Fruit fly (Drosophila melanogaster) whole organism, embryonic: Measurements from ENCODE around the gene CG34135.

Experiments
- Bteb2 ChIP-seq: fragments of 200-800 bp; sonication (Bioruptor generic); optimal IDR thresholded peaks from 2 replicates; lab custom pipeline; 2016; ENCODE audit warnings: missing biosample characterization, missing genetic modification characterization
- CG10462 ChIP-seq: fragments of 200-800 bp; sonication (Bioruptor generic); optimal IDR thresholded peaks from 2 replicates; lab custom pipeline; 2016; ENCODE audit warnings: missing biosample characterization, missing genetic modification characterization
- CG11695 ChIP-seq: fragments of 200-800 bp; sonication (Bioruptor generic); IDR thresholded peaks from 3 replicates; pipeline ENCODE4 v1.3.6; 2022; ENCODE audit warnings: missing biosample characterization, missing genetic modification characterization
- CG12104 ChIP-seq: fragments of 200-800 bp; sonication (Bioruptor generic); optimal IDR thresholded peaks from 3 replicates; lab custom pipeline; 2016; ENCODE audit warnings: missing biosample characterization, missing genetic modification characterization
- CG12155 ChIP-seq: fragments of 200-800 bp; sonication (Bioruptor generic); optimal IDR thresholded peaks from 3 replicates; lab custom pipeline; 2016; ENCODE audit warnings: missing biosample characterization, missing genetic modification characterization
- CG12236 ChIP-seq: fragments of 200-800 bp; sonication (Bioruptor generic); optimal IDR thresholded peaks from 2 replicates; lab custom pipeline; 2016; ENCODE audit warnings: missing biosample characterization, missing genetic modification characterization
- CG12299 ChIP-seq: fragments of 200-800 bp; sonication (Bioruptor generic); optimal IDR thresholded peaks from 2 replicates; lab custom pipeline; 2018; ENCODE audit warnings: missing biosample characterization, mild to moderate bottlenecking, missing genetic modification characterization
- CG12744 ChIP-seq: fragments of 200-800 bp; sonication (Bioruptor generic); optimal IDR thresholded peaks from 2 replicates; lab custom pipeline; 2016; ENCODE audit warnings: missing biosample characterization, missing genetic modification characterization
- CG13894 ChIP-seq: fragments of 200-800 bp; sonication (Bioruptor generic); optimal IDR thresholded peaks from 3 replicates; lab custom pipeline; 2018; ENCODE audit warnings: missing biosample characterization, mild to moderate bottlenecking, missing genetic modification characterization, moderate library complexity
- CG17328 ChIP-seq: fragments of 200-800 bp; sonication (Bioruptor generic); IDR thresholded peaks from 2 replicates; pipeline ENCODE4 v1.3.6; 2022; ENCODE audit warnings: missing biosample characterization, missing genetic modification characterization
- CG17359 ChIP-seq: fragments of 200-800 bp; sonication (Bioruptor generic); optimal IDR thresholded peaks from 3 replicates; lab custom pipeline; 2018; ENCODE audit warnings: missing biosample characterization, mild to moderate bottlenecking, missing genetic modification characterization, moderate library complexity
- CG31441 ChIP-seq: fragments of 200-800 bp; sonication (Bioruptor generic); IDR thresholded peaks from 2 replicates; pipeline ENCODE4 v1.3.6; 2022; ENCODE audit warnings: missing biosample characterization, missing genetic modification characterization
- CG32532 ChIP-seq: fragments of 200-800 bp; sonication (Bioruptor generic); IDR thresholded peaks from 2 replicates; pipeline ENCODE4 v1.3.6; 2022; ENCODE audit warnings: missing biosample characterization, missing genetic modification characterization
- CG3726 ChIP-seq: fragments of 200-800 bp; sonication (Bioruptor generic); IDR thresholded peaks from 3 replicates; pipeline ENCODE4, ENCODE4 v1.3.6; 2022; ENCODE audit warnings: missing biosample characterization, missing genetic modification characterization
- CG3847 ChIP-seq: fragments of 200-800 bp; sonication (Bioruptor generic); IDR thresholded peaks from 2 replicates; pipeline ENCODE4 v1.3.6; 2022; ENCODE audit warnings: missing biosample characterization, missing genetic modification characterization
- CG4360 ChIP-seq: fragments of 200-800 bp; sonication (Bioruptor generic); IDR thresholded peaks from 2 replicates; pipeline ENCODE4 v1.3.6; 2022; ENCODE audit warnings: missing biosample characterization, missing genetic modification characterization
- CG5180 ChIP-seq: fragments of 200-800 bp; sonication (Bioruptor generic); optimal IDR thresholded peaks from 3 replicates; lab custom pipeline; 2017; ENCODE audit warnings: missing biosample characterization, missing genetic modification characterization, mild to moderate bottlenecking, moderate library complexity, missing genetic modification reagents
- CG6254 ChIP-seq: fragments of 200-800 bp; sonication (Bioruptor generic); optimal IDR thresholded peaks from 3 replicates; lab custom pipeline; 2017; ENCODE audit warnings: mild to moderate bottlenecking, missing biosample characterization, missing genetic modification reagents, missing genetic modification characterization
- CG6854 ChIP-seq: fragments of 200-800 bp; sonication (Bioruptor generic); optimal IDR thresholded peaks from 3 replicates; lab custom pipeline; 2017; ENCODE audit warnings: missing biosample characterization, mild to moderate bottlenecking, missing genetic modification characterization
- CG8281 ChIP-seq: fragments of 200-800 bp; sonication (Bioruptor generic); optimal IDR thresholded peaks from 2 replicates; lab custom pipeline; 2018; ENCODE audit warnings: missing biosample characterization, mild to moderate bottlenecking, missing genetic modification characterization, moderate library complexity
- CoRest ChIP-seq: fragments of 200-800 bp; sonication (Bioruptor generic); optimal IDR thresholded peaks from 3 replicates; lab custom pipeline; 2018; ENCODE audit warnings: missing biosample characterization, mild to moderate bottlenecking, missing genetic modification characterization, moderate library complexity
- Fer1 ChIP-seq: fragments of 200-800 bp; sonication (Bioruptor generic); optimal IDR thresholded peaks from 2 replicates; lab custom pipeline; 2017; ENCODE audit warnings: missing biosample characterization, mild to moderate bottlenecking, missing genetic modification characterization
- HmgD ChIP-seq: fragments of 200-800 bp; sonication (Bioruptor generic); optimal IDR thresholded peaks from 3 replicates; lab custom pipeline; 2016; ENCODE audit warnings: missing biosample characterization, missing genetic modification characterization
- Hr78 ChIP-seq, 2 experiments: fragments of 200-800 bp in 1 of 2; fragments of >200 bp in 1 of 2; sonication (Bioruptor generic) in 1 of 2; optimal IDR thresholded peaks; 2 replicates each; lab custom pipeline; 2017 to 2019; ENCODE audit warnings: missing biosample characterization in 2 of 2, missing genetic modification characterization in 2 of 2, mild to moderate bottlenecking in 1 of 2, moderate library complexity in 1 of 2
- Jarid2 ChIP-seq: fragments of 200-800 bp; sonication (Bioruptor generic); optimal IDR thresholded peaks from 3 replicates; lab custom pipeline; 2017; ENCODE audit warnings: mild to moderate bottlenecking, missing biosample characterization, missing genetic modification reagents, missing genetic modification characterization
- Kr ChIP-seq: fragments of 200-800 bp; sonication (Bioruptor generic); optimal IDR thresholded peaks from 2 replicates; lab custom pipeline; 2017; ENCODE audit warnings: missing biosample characterization, mild to moderate bottlenecking, missing genetic modification characterization
- Opbp ChIP-seq: fragments of 200-800 bp; sonication (Bioruptor generic); IDR thresholded peaks from 3 replicates; pipeline ENCODE4 v1.3.6; 2022; ENCODE audit warnings: missing biosample characterization, missing genetic modification characterization; ENCODE audit not compliant: partially characterized antibody
- PHDP ChIP-seq: fragments of 200-800 bp; sonication (Bioruptor generic); optimal IDR thresholded peaks from 3 replicates; lab custom pipeline; 2018; ENCODE audit warnings: missing biosample characterization, mild to moderate bottlenecking, missing genetic modification characterization, moderate library complexity
- Trl ChIP-seq, 3 experiments: fragments of >200 bp in 2 of 3; fragments of 200-800 bp in 1 of 3; sonication (Bioruptor generic) in 1 of 3; optimal IDR thresholded peaks; 2 replicates in 1 of 3; 3 replicates in 2 of 3; lab custom pipeline; 2016 to 2017; ENCODE audit warnings: missing biosample characterization in 1 of 3, missing genetic modification characterization in 1 of 3
- Xrp1 ChIP-seq: fragments of 200-800 bp; sonication (Bioruptor generic); IDR thresholded peaks from 2 replicates; pipeline ENCODE4 v1.3.6; 2022; ENCODE audit warnings: missing biosample characterization, missing genetic modification characterization
- ash1 ChIP-seq: fragments of 200-800 bp; sonication (Bioruptor generic); optimal IDR thresholded peaks from 2 replicates; lab custom pipeline; 2018; ENCODE audit warnings: missing biosample characterization, mild to moderate bottlenecking, missing genetic modification characterization
- bab2 ChIP-seq: fragments of 200-800 bp; sonication (Bioruptor generic); optimal IDR thresholded peaks from 2 replicates; lab custom pipeline; 2016; ENCODE audit warnings: missing biosample characterization, missing genetic modification characterization
- cad ChIP-seq: fragments of >200 bp; optimal IDR thresholded peaks from 2 replicates; lab custom pipeline; 2017; ENCODE audit warnings: missing biosample characterization, missing genetic modification characterization
- cwo ChIP-seq: fragments of 200-800 bp; sonication (Bioruptor generic); optimal IDR thresholded peaks from 3 replicates; lab custom pipeline; 2017; ENCODE audit warnings: missing biosample characterization, missing genetic modification characterization, mild to moderate bottlenecking, moderate library complexity, missing genetic modification reagents
- dmrt11E ChIP-seq: fragments of 200-800 bp; sonication (Bioruptor generic); optimal IDR thresholded peaks from 3 replicates; lab custom pipeline; 2018; ENCODE audit warnings: missing biosample characterization, mild to moderate bottlenecking, missing genetic modification characterization, moderate library complexity
- dpn ChIP-seq, 2 experiments: fragments of 200-800 bp; sonication (Bioruptor generic); optimal IDR thresholded peaks; 3 replicates each; lab custom pipeline; 2016; ENCODE audit warnings: missing biosample characterization in 2 of 2, missing genetic modification characterization in 2 of 2
- emc ChIP-seq: fragments of 200-800 bp; sonication (Bioruptor generic); optimal IDR thresholded peaks from 2 replicates; lab custom pipeline; 2016; ENCODE audit warnings: missing biosample characterization, missing genetic modification characterization
- fru ChIP-seq: fragments of >200 bp; optimal IDR thresholded peaks from 2 replicates; lab custom pipeline; 2017
- gce ChIP-seq: fragments of 200-800 bp; sonication (Bioruptor generic); IDR thresholded peaks from 3 replicates; pipeline ENCODE4 v1.3.6; 2022; ENCODE audit warnings: missing biosample characterization, missing genetic modification characterization
- gro ChIP-seq: fragments of 200-800 bp; sonication (Bioruptor generic); optimal IDR thresholded peaks from 2 replicates; lab custom pipeline; 2016; ENCODE audit warnings: missing biosample characterization, missing genetic modification characterization
- hb ChIP-seq: fragments of 200-800 bp; sonication (Bioruptor generic); IDR thresholded peaks from 3 replicates; pipeline ENCODE4 v1.3.6; 2022; ENCODE audit warnings: missing biosample characterization, missing genetic modification characterization; ENCODE audit not compliant: partially characterized antibody
- lbe ChIP-seq: fragments of 200-800 bp; sonication (Bioruptor generic); optimal IDR thresholded peaks from 2 replicates; lab custom pipeline; 2016; ENCODE audit warnings: missing biosample characterization, mild to moderate bottlenecking, missing genetic modification characterization
- pan ChIP-seq, 4 experiments: fragments of >200 bp in 3 of 4; fragments of 200-800 bp in 1 of 4; sonication (Bioruptor generic) in 1 of 4; optimal IDR thresholded peaks in 3 of 4; IDR thresholded peaks in 1 of 4; 2 replicates each; pipeline versions ENCODE4 v1.3.6 to Lab custom; 2017 to 2022; ENCODE audit warnings: missing biosample characterization in 2 of 4, missing genetic modification characterization in 2 of 4, mixed read lengths in 1 of 4
- pros ChIP-seq: fragments of 200-800 bp; sonication (Bioruptor generic); optimal IDR thresholded peaks from 3 replicates; lab custom pipeline; 2019; ENCODE audit warnings: missing biosample characterization, mild to moderate bottlenecking, missing genetic modification characterization, moderate library complexity
- schlank ChIP-seq: fragments of 200-800 bp; sonication (Bioruptor generic); optimal IDR thresholded peaks from 2 replicates; lab custom pipeline; 2018; ENCODE audit warnings: missing biosample characterization, mild to moderate bottlenecking, missing genetic modification characterization
- sens-2 ChIP-seq: fragments of 200-800 bp; sonication (Bioruptor generic); IDR thresholded peaks from 2 replicates; pipeline ENCODE4 v1.3.6; 2022; ENCODE audit warnings: missing biosample characterization, missing genetic modification characterization
- so ChIP-seq: fragments of 200-800 bp; sonication (Bioruptor generic); IDR thresholded peaks from 3 replicates; pipeline ENCODE4 v1.3.6; 2022; ENCODE audit warnings: missing biosample characterization, missing genetic modification characterization
- ssp ChIP-seq: fragments of 200-800 bp; sonication (Bioruptor generic); IDR thresholded peaks from 2 replicates; pipeline ENCODE4 v1.3.6; 2022; ENCODE audit warnings: missing biosample characterization, missing genetic modification characterization
- trem ChIP-seq: fragments of 200-800 bp; optimal IDR thresholded peaks from 3 replicates; lab custom pipeline; 2019; ENCODE audit warnings: missing biosample characterization, mild to moderate bottlenecking, missing genetic modification characterization, moderate library complexity
- ttk ChIP-seq: fragments of 200-800 bp; sonication (Bioruptor generic); IDR thresholded peaks from 2 replicates; pipeline ENCODE4 v2.1.2; 2022; ENCODE audit warnings: missing biosample characterization, missing genetic modification characterization

CG34135 gene

dm6 chr3R:8746354-8746753 lies 21.6 kb downstream of the CG34135 start (continued):
- TF ChIP-seq cwo (GFP tag; lab: Kevin White, UChicago) (peak; percentile 23), bab2 (GFP tag; lab: Kevin White, UChicago) (peak; percentile 22), gce (GFP tag; lab: Robert Waterston, UW) (0 out of 3 replicates have a peak, but pooled peaks have one; percentile 26), sens-2 (GFP tag; lab: Robert Waterston, UW) (peak; percentile 39; the same call in 1 of the 2 replicates), Trl (optimal IDR thresholded peaks at IDR 0.05; lab: Kevin White, UChicago) (no peak), Trl (GFP tag; optimal IDR thresholded peaks at IDR 0.05; lab: Kevin White, UChicago) (no peak), schlank (tag; lab: Kevin White, UChicago) (no peak), CoRest (tag; lab: Kevin White, UChicago) (peak; percentile 67), CG12155 (GFP tag; lab: Kevin White, UChicago) (peak; percentile 29), Bteb2 (GFP tag; lab: Kevin White, UChicago) (no peak), CG3847 (GFP tag; lab: Robert Waterston, UW) (no peak), Hr78 (GFP tag; optimal IDR thresholded peaks at IDR 0.05; lab: Kevin White, UChicago) (no peak), Fer1 (GFP tag; lab: Kevin White, UChicago) (peak; percentile 49), Opbp (GFP tag; lab: Robert Waterston, UW) (no peak), Xrp1 (GFP tag; lab: Robert Waterston, UW) (peak; percentile 78), CG31441 (GFP tag; lab: Robert Waterston, UW) (peak; percentile 80), fru (lab: Kevin White, UChicago) (no peak), hb (GFP tag; lab: Robert Waterston, UW) (no peak), CG12236 (GFP tag; lab: Kevin White, UChicago) (no peak), CG11695 (GFP tag; lab: Robert Waterston, UW) (peak; percentile 57; the same call in 2 of the 3 replicates), CG13894 (tag; lab: Kevin White, UChicago) (no peak), dpn (GFP tag; optimal IDR thresholded peaks at IDR 0.05; lab: Kevin White, UChicago) (peak in 1 of 2 experiments; percentile 63), CG10462 (GFP tag; lab: Kevin White, UChicago) (no peak), cad (GFP tag; lab: Kevin White, UChicago) (no peak), Kr (GFP tag; lab: Kevin White, UChicago) (no peak), CG17328 (GFP tag; lab: Robert Waterston, UW) (peak; percentile 71), CG12299 (tag; lab: Kevin White, UChicago) (peak; percentile 30), CG12744 (GFP tag; lab: Kevin White, UChicago) (no peak), pan (optimal IDR thresholded peaks at IDR 0.05; lab: Kevin White, UChicago) (no peak), pan (GFP tag; optimal IDR thresholded peaks at IDR 0.05 in 1 of 2, IDR thresholded peaks at IDR 0.05 in 1 of 2) (peak in 1 of 2 experiments; percentile 63), CG5180 (peak; percentile 27), pros (no peak), CG4360 (GFP tag; lab: Robert Waterston, UW) (no peak), HmgD (GFP tag; lab: Kevin White, UChicago) (no peak), ash1 (GFP tag; lab: Kevin White, UChicago) (no peak), lbe (GFP tag; lab: Kevin White, UChicago) (no peak), CG8281 (tag; lab: Kevin White, UChicago) (peak; percentile 21), CG12104 (GFP tag; lab: Kevin White, UChicago) (peak; percentile 39), emc (GFP tag; lab: Kevin White, UChicago) (no peak), trem (tag; lab: Kevin White, UChicago) (peak; percentile 65), CG32532 (peak; percentile 40; the same call in 1 of the 2 replicates), ssp (GFP tag; lab: Robert Waterston, UW) (peak; percentile 30; the same call in 1 of the 2 replicates), so (GFP tag; lab: Robert Waterston, UW) (peak; percentile 65; the same call in 2 of the 3 replicates), gro (no peak), CG17359 (peak; percentile 67), Jarid2 (GFP tag; lab: Kevin White, UChicago) (no peak), ttk (no peak), CG6854 (peak; percentile 15), PHDP (peak; percentile 76), dmrt11E (tag; lab: Kevin White, UChicago) (peak; percentile 71), CG3726 (no peak), CG6254 (GFP tag; lab: Kevin White, UChicago) (peak; percentile 20)
